Worm (Caenorhabditis elegans) whole organism, mixed stage, embryonic: ENCODE measurements around the gene vps-24.

Experiments
- M03D4.4 ChIP-seq: sonication (generic microtip); optimal IDR thresholded peaks from 2 replicates; lab custom pipeline; 2017; ENCODE audit warnings: mild to moderate bottlenecking, missing genetic modification characterization, missing compliant biosample characterization
- bed-3 ChIP-seq: fragments of 200-800 bp; sonication (Bioruptor generic); optimal IDR thresholded peaks from 3 replicates; lab custom pipeline; 2018; ENCODE audit warnings: mild to moderate bottlenecking, missing genetic modification characterization, moderate library complexity, missing compliant biosample characterization
- blmp-1 ChIP-seq: fragments of 150-350 bp; optimal IDR thresholded peaks from 2 replicates; lab custom pipeline; 2014; ENCODE audit warnings: missing biosample characterization, missing genetic modification characterization
- ceh-39 ChIP-seq: fragments of 150-350 bp; optimal IDR thresholded peaks from 2 replicates; lab custom pipeline; 2014; ENCODE audit warnings: missing biosample characterization, missing genetic modification characterization
- ceh-43 ChIP-seq: fragments of 200-800 bp; sonication (Bioruptor generic); optimal IDR thresholded peaks from 2 replicates; lab custom pipeline; 2018; ENCODE audit warnings: mild to moderate bottlenecking, missing genetic modification characterization, moderate library complexity, missing compliant biosample characterization
- ceh-83 ChIP-seq: fragments of 200-800 bp; sonication (Bioruptor generic); optimal IDR thresholded peaks from 2 replicates; lab custom pipeline; 2018; ENCODE audit warnings: mild to moderate bottlenecking, missing genetic modification characterization, missing compliant biosample characterization
- ces-1 ChIP-seq: fragments of 150-350 bp; optimal IDR thresholded peaks from 2 replicates; lab custom pipeline; 2014; ENCODE audit warnings: missing biosample characterization, missing genetic modification reagents, missing genetic modification characterization
- cnd-1 ChIP-seq: fragments of 200-800 bp; sonication (Bioruptor generic); optimal IDR thresholded peaks from 2 replicates; lab custom pipeline; 2018; ENCODE audit warnings: mild to moderate bottlenecking, missing genetic modification characterization, missing compliant biosample characterization
- elt-1 ChIP-seq: sonication (generic microtip); optimal IDR thresholded peaks from 2 replicates; lab custom pipeline; 2017; ENCODE audit warnings: missing genetic modification characterization, mild to moderate bottlenecking, missing compliant biosample characterization, antibody characterized with exemption, moderate library complexity, borderline replicate concordance; ENCODE audit not compliant: insufficient read depth
- elt-3 ChIP-seq: fragments of 150-350 bp; optimal IDR thresholded peaks from 2 replicates; lab custom pipeline; 2014; ENCODE audit warnings: missing biosample characterization, missing genetic modification characterization
- flh-1 ChIP-seq: fragments of 200-800 bp; sonication (Bioruptor generic); optimal IDR thresholded peaks from 2 replicates; lab custom pipeline; 2018; ENCODE audit warnings: mild to moderate bottlenecking, missing genetic modification characterization, moderate library complexity, missing compliant biosample characterization
- ham-2 ChIP-seq: fragments of 200-800 bp; sonication (Bioruptor generic); optimal IDR thresholded peaks from 2 replicates; lab custom pipeline; 2018; ENCODE audit warnings: mild to moderate bottlenecking, missing genetic modification characterization, missing compliant biosample characterization
- lin-13 ChIP-seq: fragments of 150-350 bp; optimal IDR thresholded peaks from 2 replicates; lab custom pipeline; 2014; ENCODE audit warnings: missing biosample characterization, missing genetic modification characterization
- lin-32 ChIP-seq: fragments of 200-800 bp; sonication (Bioruptor generic); optimal IDR thresholded peaks from 2 replicates; lab custom pipeline; 2018; ENCODE audit warnings: mild to moderate bottlenecking, missing genetic modification characterization, missing compliant biosample characterization
- lsy-2 ChIP-seq: fragments of 150-350 bp; optimal IDR thresholded peaks from 2 replicates; lab custom pipeline; 2014; ENCODE audit warnings: missing biosample characterization, missing genetic modification characterization
- mab-5 ChIP-seq: fragments of 150-350 bp; optimal IDR thresholded peaks from 2 replicates; lab custom pipeline; 2014; ENCODE audit warnings: missing biosample characterization, missing genetic modification characterization
- mep-1 ChIP-seq: fragments of 150-350 bp; optimal IDR thresholded peaks from 2 replicates; lab custom pipeline; 2017; ENCODE audit warnings: missing biosample characterization, missing genetic modification reagents, missing genetic modification characterization, inconsistent platforms
- mls-2 ChIP-seq: sonication (generic microtip); optimal IDR thresholded peaks from 2 replicates; lab custom pipeline; 2016; ENCODE audit warnings: mild to moderate bottlenecking, missing genetic modification characterization, moderate library complexity, missing compliant biosample characterization
- nhr-12 ChIP-seq: fragments of 150-350 bp; optimal IDR thresholded peaks from 2 replicates; lab custom pipeline; 2014; ENCODE audit warnings: missing biosample characterization, missing genetic modification characterization
- nhr-237 ChIP-seq: fragments of 150-350 bp; optimal IDR thresholded peaks from 2 replicates; lab custom pipeline; 2014; ENCODE audit warnings: missing biosample characterization, missing genetic modification characterization
- nhr-28 ChIP-seq: fragments of 150-350 bp; optimal IDR thresholded peaks from 2 replicates; lab custom pipeline; 2014; ENCODE audit warnings: missing biosample characterization, missing genetic modification characterization
- pha-4 ChIP-seq: fragments of 150-350 bp; optimal IDR thresholded peaks from 2 replicates; lab custom pipeline; 2018; ENCODE audit warnings: missing biosample characterization, missing genetic modification reagents, missing genetic modification characterization
- snpc-4 ChIP-seq: fragments of 150-350 bp; optimal IDR thresholded peaks from 2 replicates; lab custom pipeline; 2014; ENCODE audit warnings: missing biosample characterization, missing genetic modification characterization
- sptf-1 ChIP-seq: sonication (generic microtip); optimal IDR thresholded peaks from 2 replicates; lab custom pipeline; 2017; ENCODE audit warnings: mild to moderate bottlenecking, missing genetic modification characterization, moderate library complexity, missing compliant biosample characterization
- tbx-8 ChIP-seq: fragments of 200-800 bp; sonication (Bioruptor generic); optimal IDR thresholded peaks from 2 replicates; lab custom pipeline; 2018; ENCODE audit warnings: mild to moderate bottlenecking, missing genetic modification characterization, moderate library complexity, missing compliant biosample characterization
- unc-39 ChIP-seq: fragments of 150-350 bp; optimal IDR thresholded peaks from 2 replicates; lab custom pipeline; 2014; ENCODE audit warnings: missing biosample characterization, missing genetic modification characterization
- unc-62 ChIP-seq: fragments of 150-350 bp; optimal IDR thresholded peaks from 2 replicates; lab custom pipeline; 2014; ENCODE audit warnings: missing biosample characterization, missing genetic modification reagents, missing genetic modification characterization
- zip-8 ChIP-seq: fragments of 150-350 bp; optimal IDR thresholded peaks from 2 replicates; lab custom pipeline; 2014; ENCODE audit warnings: missing biosample characterization, missing genetic modification characterization
- ztf-11 ChIP-seq: fragments of 150-350 bp; optimal IDR thresholded peaks from 2 replicates; lab custom pipeline; 2014; ENCODE audit warnings: missing biosample characterization, missing genetic modification characterization

The vps-24 gene

ce11 chrII:5033935-5034334 lies 40.1 kb downstream of the vps-24 start, which contains the start of gene F33G12.3:
Gene F33G12.3 (minus strand): TSS chrII:5034035.
- TF ChIP-seq lin-32 (GFP tag; lab: Kevin White, UChicago) (no peak), sptf-1 (no peak), lsy-2 (tag; lab: Kevin White, UChicago) (no peak), zip-8 (no peak), flh-1 (GFP tag; lab: Kevin White, UChicago) (no peak), tbx-8 (GFP tag; lab: Kevin White, UChicago) (no peak), pha-4 (tag; lab: Kevin White, UChicago) (no peak), ztf-11 (tag; lab: Kevin White, UChicago) (no peak), nhr-28 (tag; lab: Kevin White, UChicago) (no peak), ceh-39 (tag; lab: Kevin White, UChicago) (no peak), ham-2 (GFP tag; lab: Kevin White, UChicago) (no peak), ceh-83 (no peak), mab-5 (tag; lab: Kevin White, UChicago) (no peak), bed-3 (GFP tag; lab: Kevin White, UChicago) (no peak)
- TF ChIP-seq, all 35 proteins: peak for 0

ce11 chrII:5036128-5036527 lies 42.3 kb downstream of the vps-24 start, which contains the start of gene lrr-1:
Gene lrr-1 (minus strand): TSS chrII:5036439.
- TF ChIP-seq mls-2 (no peak), blmp-1 (tag; lab: Kevin White, UChicago) (no peak), lin-13 (tag; lab: Kevin White, UChicago) (no peak), unc-39 (tag; lab: Kevin White, UChicago) (no peak), elt-1 (tag; lab: Kevin White, UChicago) (no peak), cnd-1 (tag; lab: Kevin White, UChicago) (no peak), snpc-4 (tag; lab: Kevin White, UChicago) (no peak), lsy-2 (tag; lab: Kevin White, UChicago) (no peak), unc-62 (no peak), ceh-43 (no peak), ceh-39 (tag; lab: Kevin White, UChicago) (no peak), nhr-28 (tag; lab: Kevin White, UChicago) (no peak), ham-2 (GFP tag; lab: Kevin White, UChicago) (no peak), nhr-237 (tag; lab: Kevin White, UChicago) (no peak), zip-8 (no peak), ces-1 (GFP tag; lab: Kevin White, UChicago) (no peak), flh-1 (GFP tag; lab: Kevin White, UChicago) (no peak), M03D4.4 (tag; lab: Kevin White, UChicago) (no peak), elt-3 (tag; lab: Kevin White, UChicago) (no peak), nhr-12 (tag; lab: Kevin White, UChicago) (no peak)
- TF ChIP-seq, all 35 proteins: peak for 0

- TF ChIP-seq lin-13 (tag; lab: Kevin White, UChicago), result peak; percentile 7
- TF ChIP-seq ces-1 (GFP tag; lab: Kevin White, UChicago), result peak; percentile 11
- TF ChIP-seq unc-62, result no peak
- no peak for TF ChIP-seq mep-1 (tag; lab: Kevin White, UChicago)
- TF ChIP-seq cnd-1 (tag; lab: Kevin White, UChicago), result no peak
- TF ChIP-seq, all 35 proteins: peak for 2
Observed at ce11 chrII:5039912-5040311, 46.1 kb downstream of the vps-24 start, which contains the start of gene golg-2. Gene golg-2 (minus strand): TSS chrII:5040091.

ce11 chrII:5040631-5041156 lies 46.9 kb downstream of the vps-24 start, which contains the start of gene F33G12.7:
Gene F33G12.7 (minus strand): TSS chrII:5040681.
- TF ChIP-seq lsy-2 (tag; lab: Kevin White, UChicago) (peak; percentile 29), snpc-4 (tag; lab: Kevin White, UChicago) (no peak)

- TF ChIP-seq snpc-4 (tag; lab: Kevin White, UChicago), result no peak
- TF ChIP-seq elt-1 (tag; lab: Kevin White, UChicago), result no peak
- no peak for TF ChIP-seq ceh-83
- TF ChIP-seq ces-1 (GFP tag; lab: Kevin White, UChicago), result peak; percentile 63
- peak; percentile 35 for TF ChIP-seq sptf-1
Observed at ce11 chrII:5042381-5042930, 48.7 kb downstream of the vps-24 start.
